Worm (Caenorhabditis elegans) whole organism, L2 larva: ENCODE results near the gene tbc-13.
A peak's percentile ranks its signal among the peaks of the same experiment; 100 is the strongest.

Source experiments
- C34F6.9 ChIP-seq: fragments of 150-350 bp; optimal IDR thresholded peaks from 2 replicates; lab custom pipeline; 2014; ENCODE audit warnings: missing biosample characterization, missing genetic modification characterization
- R02D3.7 ChIP-seq: fragments of 150-350 bp; optimal IDR thresholded peaks from 2 replicates; lab custom pipeline; 2014; ENCODE audit warnings: missing biosample characterization, missing genetic modification characterization
- ZK546.5 ChIP-seq: sonication (generic microtip); optimal IDR thresholded peaks from 2 replicates; lab custom pipeline; 2017; ENCODE audit warnings: missing biosample characterization, missing genetic modification characterization
- alr-1 ChIP-seq: fragments of 150-350 bp; optimal IDR thresholded peaks from 2 replicates; lab custom pipeline; 2014; ENCODE audit warnings: missing biosample characterization, missing genetic modification characterization
- aly-2 ChIP-seq: fragments of 150-350 bp; optimal IDR thresholded peaks from 2 replicates; lab custom pipeline; 2014; ENCODE audit warnings: missing biosample characterization, missing genetic modification characterization
- blmp-1 ChIP-seq: sonication (generic microtip); optimal IDR thresholded peaks from 2 replicates; lab custom pipeline; 2017; ENCODE audit warnings: missing genetic modification characterization, mild to moderate bottlenecking, missing compliant biosample characterization, antibody characterized with exemption, moderate library complexity; ENCODE audit not compliant: insufficient read depth
- ceh-16 ChIP-seq: fragments of 150-350 bp; optimal IDR thresholded peaks from 2 replicates; lab custom pipeline; 2014; ENCODE audit warnings: missing biosample characterization, missing genetic modification characterization
- ceh-82 ChIP-seq: fragments of 150-350 bp; optimal IDR thresholded peaks from 2 replicates; lab custom pipeline; 2014; ENCODE audit warnings: missing biosample characterization, missing genetic modification characterization
- crh-2 ChIP-seq: sonication (generic microtip); optimal IDR thresholded peaks from 2 replicates; lab custom pipeline; 2017; ENCODE audit warnings: missing biosample characterization, missing genetic modification characterization
- dmd-4 ChIP-seq: sonication (generic microtip); optimal IDR thresholded peaks from 2 replicates; lab custom pipeline; 2017; ENCODE audit warnings: missing biosample characterization, missing genetic modification characterization
- egl-27 ChIP-seq: sonication (generic microtip); optimal IDR thresholded peaks from 3 replicates; lab custom pipeline; 2017; ENCODE audit warnings: missing biosample characterization, missing genetic modification reagents, missing genetic modification characterization
- elt-1 ChIP-seq: fragments of 150-350 bp; optimal IDR thresholded peaks from 2 replicates; lab custom pipeline; 2014; ENCODE audit warnings: missing biosample characterization, missing genetic modification characterization
- elt-3 ChIP-seq: sonication (generic microtip); optimal IDR thresholded peaks from 2 replicates; lab custom pipeline; 2017; ENCODE audit warnings: missing biosample characterization, missing genetic modification characterization
- gmeb-1 ChIP-seq: fragments of 150-350 bp; optimal IDR thresholded peaks from 2 replicates; lab custom pipeline; 2014; ENCODE audit warnings: missing biosample characterization, missing genetic modification characterization
- lin-11 ChIP-seq: fragments of 150-350 bp; sonication (generic microtip); optimal IDR thresholded peaks from 2 replicates; lab custom pipeline; 2014; ENCODE audit warnings: missing biosample characterization, missing genetic modification characterization, inconsistent platforms, mixed read lengths
- lin-13 ChIP-seq: fragments of 150-350 bp; optimal IDR thresholded peaks from 2 replicates; lab custom pipeline; 2014; ENCODE audit warnings: missing biosample characterization, missing genetic modification reagents, missing genetic modification characterization
- lin-39 ChIP-seq: fragments of 150-350 bp; optimal IDR thresholded peaks from 2 replicates; lab custom pipeline; 2014; ENCODE audit warnings: missing biosample characterization, missing genetic modification reagents, missing genetic modification characterization
- lsy-2 ChIP-seq, 2 experiments: fragments of 150-350 bp in 1 of 2; sonication (generic microtip) in 1 of 2; optimal IDR thresholded peaks; 2 replicates each; lab custom pipeline; 2014 to 2017; ENCODE audit warnings: missing biosample characterization in 2 of 2, missing genetic modification characterization in 2 of 2
- mab-5 ChIP-seq: fragments of 150-350 bp; optimal IDR thresholded peaks from 2 replicates; lab custom pipeline; 2014; ENCODE audit warnings: missing biosample characterization, missing genetic modification characterization
- mbf-1 ChIP-seq: sonication (generic microtip); optimal IDR thresholded peaks from 2 replicates; lab custom pipeline; 2017; ENCODE audit warnings: missing biosample characterization, missing genetic modification characterization
- mdl-1 ChIP-seq, 2 experiments: fragments of 150-350 bp in 1 of 2; sonication (generic microtip) in 1 of 2; optimal IDR thresholded peaks; 2 replicates each; lab custom pipeline; 2017; ENCODE audit warnings: missing biosample characterization in 2 of 2, missing genetic modification characterization in 2 of 2
- nhr-129 ChIP-seq: fragments of 150-350 bp; optimal IDR thresholded peaks from 2 replicates; lab custom pipeline; 2014; ENCODE audit warnings: missing biosample characterization, missing genetic modification characterization
- nhr-21 ChIP-seq: fragments of 150-350 bp; optimal IDR thresholded peaks from 2 replicates; lab custom pipeline; 2014; ENCODE audit warnings: missing biosample characterization, missing genetic modification characterization
- nhr-23 ChIP-seq: fragments of 150-350 bp; optimal IDR thresholded peaks from 2 replicates; lab custom pipeline; 2014; ENCODE audit warnings: missing biosample characterization, missing genetic modification reagents, missing genetic modification characterization
- nhr-237 ChIP-seq: fragments of 150-350 bp; optimal IDR thresholded peaks from 2 replicates; lab custom pipeline; 2014; ENCODE audit warnings: missing biosample characterization, missing genetic modification characterization
- nhr-25 ChIP-seq: fragments of 150-350 bp; sonication (generic microtip); optimal IDR thresholded peaks from 3 replicates; lab custom pipeline; 2014; ENCODE audit warnings: missing biosample characterization, missing genetic modification characterization
- nhr-6 ChIP-seq: fragments of 150-350 bp; optimal IDR thresholded peaks from 2 replicates; lab custom pipeline; 2014; ENCODE audit warnings: missing biosample characterization, missing genetic modification characterization
- nhr-77 ChIP-seq: fragments of 150-350 bp; optimal IDR thresholded peaks from 2 replicates; lab custom pipeline; 2014; ENCODE audit warnings: missing biosample characterization, missing genetic modification characterization
- skn-1 ChIP-seq: sonication (generic microtip); optimal IDR thresholded peaks from 2 replicates; lab custom pipeline; 2017; ENCODE audit warnings: missing biosample characterization, missing genetic modification characterization
- sma-3 ChIP-seq: sonication (generic microtip); optimal IDR thresholded peaks from 2 replicates; lab custom pipeline; 2016; ENCODE audit warnings: missing genetic modification reagents, missing genetic modification characterization, missing compliant biosample characterization
- sma-9 ChIP-seq, 2 experiments: fragments of 150-350 bp in 1 of 2; sonication (generic microtip) in 1 of 2; optimal IDR thresholded peaks; 2 replicates each; lab custom pipeline; 2014 to 2016; ENCODE audit warnings: missing genetic modification characterization in 2 of 2, mild to moderate bottlenecking in 1 of 2, missing biosample characterization in 1 of 2, missing compliant biosample characterization in 1 of 2, missing genetic modification reagents in 1 of 2, moderate library complexity in 1 of 2
- unc-39 ChIP-seq: fragments of 150-350 bp; optimal IDR thresholded peaks from 2 replicates; lab custom pipeline; 2014; ENCODE audit warnings: missing biosample characterization, missing genetic modification characterization
- unc-55 ChIP-seq: fragments of 150-350 bp; sonication (generic microtip); optimal IDR thresholded peaks from 3 replicates; lab custom pipeline; 2014; ENCODE audit warnings: missing biosample characterization, missing genetic modification reagents, missing genetic modification characterization
- unc-62 ChIP-seq: fragments of 150-350 bp; optimal IDR thresholded peaks from 2 replicates; lab custom pipeline; 2014; ENCODE audit warnings: missing biosample characterization, missing genetic modification reagents, missing genetic modification characterization
- zag-1 ChIP-seq: fragments of 150-350 bp; optimal IDR thresholded peaks from 2 replicates; lab custom pipeline; 2014; ENCODE audit warnings: missing biosample characterization, missing genetic modification characterization
- ztf-11 ChIP-seq: sonication (generic microtip); optimal IDR thresholded peaks from 2 replicates; lab custom pipeline; 2017; ENCODE audit warnings: missing biosample characterization, missing genetic modification characterization
- ztf-4 ChIP-seq: fragments of 150-350 bp; optimal IDR thresholded peaks from 2 replicates; lab custom pipeline; 2014; ENCODE audit warnings: missing biosample characterization, missing genetic modification characterization

tbc-13 gene

DNA sequence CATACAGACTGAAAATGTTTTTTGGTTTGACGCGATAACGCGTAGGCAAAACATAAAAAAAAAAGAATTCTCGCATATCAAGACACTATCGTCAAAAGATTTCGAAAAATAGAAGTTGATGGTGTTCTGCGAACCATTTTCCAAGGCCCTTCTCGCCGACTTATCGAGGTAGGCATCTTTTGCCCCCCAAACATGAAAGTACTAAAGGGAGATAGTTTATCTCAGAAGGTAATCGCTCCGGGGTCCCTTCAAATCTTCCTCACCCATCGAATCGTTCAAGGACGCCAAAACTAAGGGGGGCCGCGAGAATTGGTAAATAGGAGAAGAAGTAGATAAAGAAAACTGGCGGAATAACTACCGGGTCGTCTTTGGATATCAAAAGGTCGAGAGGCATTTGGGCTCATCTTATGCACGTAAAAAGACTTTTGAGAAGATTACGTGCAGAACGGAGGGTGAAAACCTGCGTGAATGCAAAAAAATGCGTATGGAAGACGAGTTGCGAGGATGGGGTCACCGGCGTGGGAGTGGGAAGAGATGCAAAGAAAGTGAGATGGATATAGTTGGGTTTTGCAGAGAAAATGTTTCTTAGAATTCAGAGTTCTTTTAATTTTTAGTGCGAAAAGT lies 26.6 kb downstream of the tbc-13 start:
- TF ChIP-seq nhr-23 (tag; lab: Kevin White, UChicago): peak; percentile 93
- TF ChIP-seq nhr-77: no peak
- TF ChIP-seq ceh-16: peak; percentile 91
- TF ChIP-seq sma-9 (GFP tag; optimal IDR thresholded peaks at IDR 0.05; lab: Kevin White, UChicago): peak; percentile 76
- no peak for TF ChIP-seq sma-9 (tag; optimal IDR thresholded peaks at IDR 0.05; lab: Kevin White, UChicago)
- TF ChIP-seq blmp-1 (tag; lab: Kevin White, UChicago): no peak
- no peak for TF ChIP-seq alr-1 (tag; lab: Kevin White, UChicago)
- peak; percentile 3 for TF ChIP-seq lin-11
- TF ChIP-seq ztf-4 (tag; lab: Kevin White, UChicago): no peak
- TF ChIP-seq mab-5 (tag; lab: Kevin White, UChicago): no peak
- TF ChIP-seq ZK546.5 (tag; lab: Kevin White, UChicago): no peak
- no peak for TF ChIP-seq sma-3
- TF ChIP-seq crh-2 (tag; lab: Kevin White, UChicago): no peak
- no peak for TF ChIP-seq lin-13 (GFP tag; lab: Kevin White, UChicago)
- TF ChIP-seq lin-39 (tag; lab: Kevin White, UChicago): no peak
- TF ChIP-seq nhr-25: peak; percentile 80
- TF ChIP-seq elt-1 (tag; lab: Kevin White, UChicago): peak; percentile 94
- no peak for TF ChIP-seq unc-62 (GFP tag; lab: Kevin White, UChicago)
- no peak for TF ChIP-seq aly-2 (tag; lab: Kevin White, UChicago)

DNA sequence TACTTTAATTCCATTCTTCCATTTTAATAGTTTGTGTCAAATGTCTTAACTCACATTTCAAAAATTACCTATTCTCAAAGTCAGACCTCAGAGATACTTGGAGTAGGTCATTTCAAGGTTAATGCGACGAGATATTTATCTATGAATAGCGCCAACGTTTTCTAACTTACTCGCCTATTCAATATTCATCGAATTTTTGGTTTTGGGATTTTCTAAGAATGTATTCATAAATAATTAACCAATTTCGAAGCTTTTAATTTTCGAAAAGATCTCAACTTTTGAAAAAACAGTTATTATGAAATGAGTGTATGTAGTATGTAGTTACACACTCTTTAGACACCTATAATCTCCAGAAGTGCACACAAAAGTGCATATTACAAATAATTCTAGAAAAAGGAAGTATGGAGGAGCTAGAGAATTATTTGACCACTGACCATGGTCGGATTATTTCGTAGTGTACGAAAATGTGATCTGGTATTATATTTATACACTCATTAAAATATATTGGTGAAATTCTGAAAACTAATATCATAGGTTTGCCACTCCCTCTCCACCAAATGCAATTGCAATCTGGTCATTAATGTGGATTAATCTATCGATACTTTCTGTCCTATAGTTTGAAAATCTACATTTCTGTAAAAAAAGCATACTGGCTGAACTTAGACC lies 27.8 kb downstream of the tbc-13 start:
- TF ChIP-seq C34F6.9 (tag; lab: Kevin White, UChicago) (peak; percentile 13), crh-2 (tag; lab: Kevin White, UChicago) (peak; percentile 7), unc-55 (GFP tag; lab: Kevin White, UChicago) (peak; percentile 55), egl-27 (tag; lab: Kevin White, UChicago) (no peak)

DNA sequence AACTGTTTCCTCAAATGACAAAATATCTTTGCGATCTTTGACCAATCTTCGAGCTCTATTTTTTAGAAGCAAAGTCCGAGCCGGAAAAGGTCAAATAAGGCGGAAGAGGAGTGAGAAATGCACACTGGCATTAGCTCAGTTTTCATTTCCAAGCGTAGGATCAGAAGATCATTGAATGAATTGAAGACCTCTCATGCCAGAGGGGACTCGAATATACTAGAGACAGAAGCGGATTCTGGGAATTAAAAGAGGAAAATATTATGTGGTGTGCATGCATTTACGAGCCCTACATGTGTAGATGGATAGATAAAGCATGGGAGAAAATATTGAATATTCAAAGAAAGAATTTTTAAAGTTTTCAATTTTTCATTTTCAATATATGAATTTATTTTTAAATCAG lies 28.6 kb downstream of the tbc-13 start:
- TF ChIP-seq mbf-1 (tag; lab: Kevin White, UChicago) (no peak), mab-5 (tag; lab: Kevin White, UChicago) (no peak), unc-39 (tag; lab: Kevin White, UChicago) (no peak), egl-27 (tag; lab: Kevin White, UChicago) (no peak), sma-3 (no peak), lin-13 (GFP tag; lab: Kevin White, UChicago) (no peak), ZK546.5 (tag; lab: Kevin White, UChicago) (no peak), dmd-4 (no peak), gmeb-1 (no peak), crh-2 (tag; lab: Kevin White, UChicago) (peak; percentile 16), aly-2 (tag; lab: Kevin White, UChicago) (no peak), unc-55 (GFP tag; lab: Kevin White, UChicago) (peak; percentile 13), nhr-237 (tag; lab: Kevin White, UChicago) (no peak), skn-1 (tag; lab: Kevin White, UChicago) (no peak), elt-3 (no peak), ceh-82 (tag; lab: Kevin White, UChicago) (no peak), lsy-2 (tag; optimal IDR thresholded peaks at IDR 0.05; lab: Kevin White, UChicago) (peak in 1 of 2 experiments; percentile 34), R02D3.7 (no peak), nhr-21 (tag; lab: Kevin White, UChicago) (no peak), blmp-1 (tag; lab: Kevin White, UChicago) (no peak), zag-1 (tag; lab: Kevin White, UChicago) (no peak), nhr-25 (no peak), ztf-11 (tag; lab: Kevin White, UChicago) (no peak), lin-11 (no peak), nhr-129 (tag; lab: Kevin White, UChicago) (no peak), C34F6.9 (tag; lab: Kevin White, UChicago) (peak; percentile 2), nhr-6 (tag; lab: Kevin White, UChicago) (peak; percentile 9), mdl-1 (tag; optimal IDR thresholded peaks at IDR 0.05; lab: Kevin White, UChicago) (no peak), alr-1 (tag; lab: Kevin White, UChicago) (no peak)
- TF ChIP-seq, all 48 proteins: peak for 5
